Fruit fly (Drosophila melanogaster): Measurements from ENCODE around the gene CG46464.

DNA sequence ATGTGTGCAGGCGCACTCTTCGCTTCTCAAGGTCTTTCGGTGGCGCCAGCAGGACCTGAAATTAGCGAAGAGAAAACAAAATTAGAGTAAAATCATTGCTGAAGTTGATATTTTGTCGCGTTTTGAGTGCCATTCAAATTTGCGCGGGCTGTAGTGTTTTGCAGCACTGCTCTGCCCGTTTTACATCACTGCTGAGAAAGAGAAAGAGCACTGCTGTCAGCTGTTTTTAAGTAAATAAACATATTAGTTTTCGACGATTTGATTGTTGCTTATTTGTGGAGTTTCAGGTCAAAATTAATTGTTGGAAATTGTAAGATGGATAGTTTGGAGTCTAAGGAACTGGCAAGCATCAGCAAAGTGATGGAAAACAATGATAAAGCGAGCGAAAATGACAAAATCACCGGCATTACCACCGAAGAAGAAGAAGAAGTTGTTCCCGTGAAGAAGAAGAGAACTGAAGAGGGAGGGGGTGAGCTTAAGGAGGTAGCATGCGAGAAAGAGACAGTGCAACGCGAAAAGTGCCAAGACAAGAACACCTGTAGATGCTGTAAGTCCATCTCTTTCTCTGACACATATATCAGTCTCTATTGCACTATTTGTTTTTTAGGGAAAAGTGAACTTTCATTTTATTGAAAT is 20.4 kb downstream of the CG46464 start, which contains the start of gene ENGase:
- no peak for TF ChIP-seq jim (GFP tag; optimal IDR thresholded peaks at IDR 0.05)
- peak; percentile 22 for TF ChIP-seq fru (GFP tag; optimal IDR thresholded peaks at IDR 0.05)
